Worm (Caenorhabditis elegans) whole organism, L4 larva: Measurements from ENCODE around the gene clec-50.

Experiments
- F26F4.8 ChIP-seq: fragments of 200-800 bp; sonication (Bioruptor generic); conservative IDR thresholded peaks from 2 replicates; pipeline ENCODE4 v1.3.6; 2022; ENCODE audit warnings: missing genetic modification characterization, missing compliant biosample characterization
- Y5F2A.4 ChIP-seq: fragments of 200-800 bp; sonication (Bioruptor generic); optimal IDR thresholded peaks from 2 replicates; lab custom pipeline; 2018; ENCODE audit warnings: mild to moderate bottlenecking, missing genetic modification characterization, missing compliant biosample characterization
- ZK546.5 ChIP-seq, 2 experiments: sonication (generic microtip); optimal IDR thresholded peaks; 2 replicates each; lab custom pipeline; 2017; ENCODE audit warnings: missing biosample characterization in 2 of 2, missing genetic modification characterization in 2 of 2
- ceh-32 ChIP-seq: sonication (generic microtip); optimal IDR thresholded peaks from 2 replicates; lab custom pipeline; 2016; ENCODE audit warnings: mild to moderate bottlenecking, missing genetic modification characterization, missing compliant biosample characterization; ENCODE audit not compliant: poor library complexity
- lim-7 ChIP-seq: fragments of 200-800 bp; sonication (Bioruptor generic); IDR thresholded peaks from 2 replicates; pipeline ENCODE4 v1.3.6; 2022; ENCODE audit warnings: missing genetic modification characterization, missing compliant biosample characterization
- lin-39 ChIP-seq: fragments of 150-350 bp; optimal IDR thresholded peaks from 2 replicates; lab custom pipeline; 2014; ENCODE audit warnings: missing biosample characterization, missing genetic modification reagents, missing genetic modification characterization
- nhr-11 ChIP-seq: fragments of 150-350 bp; optimal IDR thresholded peaks from 2 replicates; lab custom pipeline; 2014; ENCODE audit warnings: missing biosample characterization, missing genetic modification characterization
- nhr-111 ChIP-seq: fragments of 200-800 bp; sonication (Bioruptor generic); optimal IDR thresholded peaks from 2 replicates; lab custom pipeline; 2018; ENCODE audit warnings: mild to moderate bottlenecking, missing genetic modification characterization, missing compliant biosample characterization
- nhr-25 ChIP-seq: sonication (generic microtip); optimal IDR thresholded peaks from 2 replicates; lab custom pipeline; 2017; ENCODE audit warnings: missing genetic modification characterization, mild to moderate bottlenecking, missing compliant biosample characterization, antibody characterized with exemption, moderate library complexity, borderline replicate concordance; ENCODE audit not compliant: insufficient read depth
- nhr-76 ChIP-seq: fragments of 150-350 bp; optimal IDR thresholded peaks from 2 replicates; lab custom pipeline; 2014; ENCODE audit warnings: missing biosample characterization, missing genetic modification characterization
- pha-4 ChIP-seq, 2 experiments: fragments of 150-350 bp in 1 of 2; fragments of 200-800 bp in 1 of 2; sonication (Bioruptor generic) in 1 of 2; IDR thresholded peaks in 1 of 2; optimal IDR thresholded peaks in 1 of 2; 2 replicates each; pipeline versions ENCODE4 v1.3.6 to Lab custom; 2014 to 2022; ENCODE audit warnings: missing genetic modification characterization in 2 of 2, missing genetic modification reagents in 2 of 2, missing biosample characterization in 1 of 2, missing compliant biosample characterization in 1 of 2
- unc-39 ChIP-seq: sonication (generic microtip); optimal IDR thresholded peaks from 2 replicates; lab custom pipeline; 2017; ENCODE audit warnings: missing biosample characterization, missing genetic modification characterization
- zag-1 ChIP-seq: fragments of 150-350 bp; optimal IDR thresholded peaks from 2 replicates; lab custom pipeline; 2014; ENCODE audit warnings: missing biosample characterization, missing genetic modification characterization
- zfp-2 ChIP-seq: sonication (generic microtip); optimal IDR thresholded peaks from 2 replicates; lab custom pipeline; 2016; ENCODE audit warnings: mild to moderate bottlenecking, missing genetic modification characterization, missing compliant biosample characterization

DNA sequence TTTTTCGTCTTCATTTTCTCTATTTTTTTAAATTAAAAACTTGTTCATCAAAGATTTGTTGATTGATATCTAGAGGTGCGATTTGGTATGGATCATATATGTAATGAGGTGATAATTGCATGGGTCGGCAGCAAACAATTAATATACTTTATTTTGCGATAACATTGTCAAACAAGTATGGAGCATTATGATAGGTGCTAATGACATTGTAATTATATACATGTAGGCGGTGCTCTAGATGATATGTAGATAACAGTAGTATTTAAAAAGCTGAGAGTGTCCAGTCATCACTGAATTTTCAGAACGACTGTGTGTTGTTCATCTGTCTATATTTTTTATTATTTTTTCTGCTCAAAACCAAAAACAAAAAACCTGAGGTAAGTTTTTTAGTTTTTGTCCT lies 24.9 kb downstream of the clec-50 start, which contains the start of gene Y116F11A.1:
- no peak for TF ChIP-seq zag-1 (tag; lab: Kevin White, UChicago)
- no peak for TF ChIP-seq zfp-2
- TF ChIP-seq F26F4.8 (GFP tag; lab: Robert Waterston, UW), result no peak
- no peak for TF ChIP-seq nhr-76 (tag; lab: Kevin White, UChicago)
- TF ChIP-seq nhr-11 (tag; lab: Kevin White, UChicago), result no peak
- TF ChIP-seq pha-4 (GFP tag; IDR thresholded peaks at IDR 0.05; lab: Robert Waterston, UW), result no peak
- TF ChIP-seq pha-4 (tag; optimal IDR thresholded peaks at IDR 0.05; lab: Kevin White, UChicago), result no peak
- no peak for TF ChIP-seq nhr-25
- TF ChIP-seq nhr-111, result no peak
- TF ChIP-seq lim-7 (GFP tag; lab: Robert Waterston, UW), result no peak
- no peak for TF ChIP-seq unc-39
- TF ChIP-seq ceh-32 (tag; lab: Kevin White, UChicago), result no peak
- TF ChIP-seq Y5F2A.4 (GFP tag; lab: Kevin White, UChicago), result no peak
- TF ChIP-seq ZK546.5 (tag; optimal IDR thresholded peaks at IDR 0.05; lab: Kevin White, UChicago), result no peak
- TF ChIP-seq lin-39 (tag; lab: Kevin White, UChicago), result no peak
